Worm (Caenorhabditis elegans): ENCODE results near the gene mesp-1.

DNA sequence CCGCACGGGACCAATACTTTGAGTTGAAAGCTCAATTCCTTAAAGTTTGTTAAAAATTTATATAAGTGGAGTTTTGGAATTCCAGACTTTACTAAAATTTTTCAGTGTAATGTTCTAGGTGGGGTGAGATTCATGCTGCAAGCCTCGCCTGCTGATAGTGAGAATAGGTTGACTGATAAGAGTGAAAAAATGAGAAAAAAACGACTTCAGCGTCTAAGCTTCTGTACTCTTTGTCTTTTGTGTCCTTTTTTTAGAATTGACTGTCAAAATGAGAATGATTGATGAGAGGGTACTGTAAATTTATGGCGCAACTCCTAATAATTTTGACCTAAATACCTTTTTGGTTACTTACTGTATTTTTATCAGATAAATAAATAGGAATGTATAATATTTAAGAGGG lies 35.1 kb downstream of the mesp-1 start:
- TF ChIP-seq ref-1 (GFP tag; conservative IDR thresholded peaks at IDR 0.05) (no peak), med-1 (GFP tag; optimal IDR thresholded peaks at IDR 0.05; ENCODE audit: insufficient read depth) (no peak), ztf-29 (GFP tag; IDR thresholded peaks at IDR 0.05) (no peak), T22C8.4 (GFP tag; IDR thresholded peaks at IDR 0.05) (no peak), klf-2 (GFP tag; conservative IDR thresholded peaks at IDR 0.05) (no peak), cog-1 (tag; optimal IDR thresholded peaks at IDR 0.05) (no peak), tab-1 (GFP tag; IDR thresholded peaks at IDR 0.05) (no peak), ztf-23 (GFP tag; IDR thresholded peaks at IDR 0.05) (no peak)
